Worm (Caenorhabditis elegans): ENCODE measurements around the gene F55B12.2.
A peak's percentile ranks its signal among the peaks of the same experiment; 100 is the strongest.

Gene F55B12.2

ce11 chrV:13787225-13787898 is 29.4 kb downstream of the F55B12.2 start, which contains the start of the genes F53C11.4 and F53C11.5 (continued):
- TF ChIP-seq ceh-63 (GFP tag; optimal IDR thresholded peaks at IDR 0.05) (no peak), fos-1 (tag; optimal IDR thresholded peaks at IDR 0.05) (no peak), snpc-4 (tag; optimal IDR thresholded peaks at IDR 0.05) (no peak), Y116A8C.19 (tag; optimal IDR thresholded peaks at IDR 0.05; ENCODE audit: borderline replicate concordance) (no peak), unc-98 (GFP tag; IDR thresholded peaks at IDR 0.05) (no peak), nhr-12 (tag; optimal IDR thresholded peaks at IDR 0.05) (no peak), lin-14 (GFP tag; optimal IDR thresholded peaks at IDR 0.05) (no peak), vab-15 (tag; optimal IDR thresholded peaks at IDR 0.05) (no peak), aha-1 (tag; optimal IDR thresholded peaks at IDR 0.05) (no peak)

- no peak for TF ChIP-seq jun-1 (tag; optimal IDR thresholded peaks at IDR 0.05)
- TF ChIP-seq nhr-85 (tag): peak; percentile 53
Observed at ce11 chrV:13785767-13786166, 31.0 kb downstream of the F55B12.2 start.

- TF ChIP-seq jun-1 (tag; optimal IDR thresholded peaks at IDR 0.05): no peak
- TF ChIP-seq unc-86 (tag; optimal IDR thresholded peaks at IDR 0.05): no peak
- no peak for TF ChIP-seq irx-1 (tag; optimal IDR thresholded peaks at IDR 0.05)
- no peak for TF ChIP-seq tbx-2 (tag; optimal IDR thresholded peaks at IDR 0.05)
- peak; percentile 11 for TF ChIP-seq rnt-1 (tag; optimal IDR thresholded peaks at IDR 0.05)
- TF ChIP-seq lin-15B (tag; optimal IDR thresholded peaks at IDR 0.05): no peak
- TF ChIP-seq snu-23 (GFP tag; optimal IDR thresholded peaks at IDR 0.05): peak; percentile 10
- TF ChIP-seq lsy-2 (tag; optimal IDR thresholded peaks at IDR 0.05): no peak
- TF ChIP-seq swsn-7 (tag; optimal IDR thresholded peaks at IDR 0.05): no peak
- no peak for TF ChIP-seq egl-13 (tag; optimal IDR thresholded peaks at IDR 0.05)
- TF ChIP-seq lin-35 (GFP tag; optimal IDR thresholded peaks at IDR 0.05): peak in 1 of 2 experiments; percentile 49
- TF ChIP-seq nhr-20 (tag; optimal IDR thresholded peaks at IDR 0.05): peak; percentile 75
- no peak for TF ChIP-seq nhr-85 (tag)
- TF ChIP-seq nhr-90 (tag; optimal IDR thresholded peaks at IDR 0.05; ENCODE audit: poor library complexity): no peak
- TF ChIP-seq nhr-71 (tag; optimal IDR thresholded peaks at IDR 0.05): peak; percentile 40
Observed at ce11 chrV:13782190-13782589, 34.6 kb downstream of the F55B12.2 start, which contains the start of gene decr-1.1. Gene decr-1.1 (plus strand): TSS chrV:13782399.

ce11 chrV:13780902-13781301 is 35.9 kb downstream of the F55B12.2 start:
- TF ChIP-seq efl-1 (optimal IDR thresholded peaks at IDR 0.05): no peak
- peak in 1 of 2 experiments; percentile 84 for TF ChIP-seq efl-1 (GFP tag; optimal IDR thresholded peaks at IDR 0.05 in 1 of 2)
- TF ChIP-seq mdl-1 (tag; optimal IDR thresholded peaks at IDR 0.05): no peak
- TF ChIP-seq pax-3 (tag; optimal IDR thresholded peaks at IDR 0.05): no peak

ce11 chrV:13777857-13778256 is 38.9 kb downstream of the F55B12.2 start, which contains the start of gene F53C11.9:
Gene F53C11.9 (plus strand): TSS chrV:13778015.
- TF ChIP-seq blmp-1 (tag; optimal IDR thresholded peaks at IDR 0.05): peak; percentile 32
- TF ChIP-seq nhr-28 (tag; optimal IDR thresholded peaks at IDR 0.05): no peak
- TF ChIP-seq lin-39 (tag; optimal IDR thresholded peaks at IDR 0.05): no peak
- TF ChIP-seq rnt-1 (tag; optimal IDR thresholded peaks at IDR 0.05): peak; percentile 25

- TF ChIP-seq snu-23 (GFP tag; optimal IDR thresholded peaks at IDR 0.05) (no peak), elt-2 (tag; optimal IDR thresholded peaks at IDR 0.05) (peak; percentile 18)
Observed at ce11 chrV:13775529-13775928, 41.2 kb downstream of the F55B12.2 start, which contains the start of gene F53C11.1. Gene F53C11.1 (plus strand): TSS chrV:13775796.
